Fruit fly (Drosophila melanogaster): Measurements from ENCODE around the gene mthl10.

mthl10 gene

DNA sequence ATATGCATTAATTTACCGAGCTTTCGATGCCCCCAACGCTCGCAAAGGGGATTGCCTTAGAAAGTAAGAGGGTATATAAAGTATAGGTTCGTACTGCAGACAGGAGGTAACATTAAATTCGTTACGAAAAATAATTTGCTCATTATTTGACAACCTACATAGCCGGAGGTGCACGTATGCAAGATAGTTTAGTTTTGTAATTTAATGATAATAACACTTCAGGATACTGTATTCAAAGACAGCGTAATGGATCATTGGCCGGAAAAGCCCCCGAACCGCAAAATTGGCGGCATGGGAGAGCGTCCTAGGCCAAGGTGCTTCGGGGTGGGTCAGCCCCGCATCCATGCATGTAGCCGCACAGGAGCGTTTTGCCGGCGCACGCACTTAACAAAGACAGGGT lies 30.4 kb downstream of the mthl10 start:
- TF ChIP-seq Eip75B (GFP tag; optimal IDR thresholded peaks at IDR 0.05) (no peak), Eip93F (GFP tag; optimal IDR thresholded peaks at IDR 0.05) (no peak), CG3919 (GFP tag; optimal IDR thresholded peaks at IDR 0.05) (no peak), CG6808 (GFP tag; optimal IDR thresholded peaks at IDR 0.05) (no peak), CG8119 (GFP tag; IDR thresholded peaks at IDR 0.05) (no peak), Sox15 (GFP tag; optimal IDR thresholded peaks at IDR 0.05) (no peak), Blimp-1 (GFP tag; optimal IDR thresholded peaks at IDR 0.05) (no peak), Eip78C (GFP tag) (no peak), OdsH (GFP tag; optimal IDR thresholded peaks at IDR 0.05) (no peak), Sox102F (GFP tag; optimal IDR thresholded peaks at IDR 0.05) (no peak), pdm3 (GFP tag; optimal IDR thresholded peaks at IDR 0.05) (no peak), spab (GFP tag; optimal IDR thresholded peaks at IDR 0.05) (no peak), CG7368 (GFP tag; optimal IDR thresholded peaks at IDR 0.05) (no peak), CG15336 (GFP tag; IDR thresholded peaks at IDR 0.05) (no peak)

DNA sequence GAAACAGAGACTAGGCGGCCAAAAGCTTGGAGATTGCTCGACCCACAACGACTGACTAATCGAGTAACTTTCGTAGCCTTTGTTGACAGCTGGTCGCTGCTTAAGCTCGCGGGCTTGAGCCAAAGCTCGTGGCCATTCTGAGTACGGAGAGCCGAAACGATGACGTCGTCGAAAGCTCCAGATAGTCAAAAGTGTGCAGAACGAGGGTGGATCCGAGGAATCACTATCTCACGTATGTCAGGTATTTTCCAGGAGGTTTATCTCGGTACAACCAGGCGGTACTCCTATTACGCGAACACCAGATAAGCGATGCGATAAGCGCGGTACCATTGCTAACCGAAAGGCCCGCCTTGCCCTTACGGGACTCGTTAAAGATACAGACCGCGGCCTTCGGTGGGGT lies 31.1 kb downstream of the mthl10 start:
- TF ChIP-seq svp (GFP tag), result peak; percentile 84
- TF ChIP-seq CG3032 (tag; optimal IDR thresholded peaks at IDR 0.05), result no peak
- peak; percentile 95 for TF ChIP-seq vri (GFP tag; optimal IDR thresholded peaks at IDR 0.05)

DNA sequence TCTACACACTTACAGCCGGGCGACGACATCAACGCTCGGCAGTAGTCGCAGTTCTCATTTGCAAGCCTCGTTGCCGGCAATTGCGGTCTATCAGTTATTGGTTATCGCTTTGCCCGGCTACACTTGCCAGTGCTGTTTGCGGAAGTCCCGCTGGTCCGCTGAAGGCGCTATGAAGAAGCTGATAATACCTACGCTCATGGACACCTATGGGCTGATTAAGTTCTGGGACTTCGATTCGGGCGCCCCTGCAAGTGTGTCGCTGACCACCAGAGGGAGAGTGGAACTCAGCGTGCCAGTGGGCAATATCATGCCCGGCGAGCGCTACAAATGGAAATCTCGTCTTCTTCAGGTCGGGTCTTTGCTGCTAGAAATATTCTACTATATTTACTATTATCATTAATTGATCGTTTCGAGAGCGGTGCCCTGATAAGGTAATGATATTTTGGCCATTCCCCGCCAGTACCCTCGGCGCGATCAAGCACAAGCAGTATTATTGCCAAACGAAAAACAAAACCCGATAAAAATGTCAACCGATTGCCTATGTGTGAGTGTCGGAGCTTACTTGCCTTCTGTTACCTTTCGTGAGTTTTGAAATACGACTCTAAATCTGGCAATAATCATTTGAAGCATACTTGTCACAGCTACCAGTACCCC lies 42.6 kb downstream of the mthl10 start:
- TF ChIP-seq svp (GFP tag) (peak; percentile 71), Gug (GFP tag; IDR thresholded peaks at IDR 0.05) (no peak)

DNA sequence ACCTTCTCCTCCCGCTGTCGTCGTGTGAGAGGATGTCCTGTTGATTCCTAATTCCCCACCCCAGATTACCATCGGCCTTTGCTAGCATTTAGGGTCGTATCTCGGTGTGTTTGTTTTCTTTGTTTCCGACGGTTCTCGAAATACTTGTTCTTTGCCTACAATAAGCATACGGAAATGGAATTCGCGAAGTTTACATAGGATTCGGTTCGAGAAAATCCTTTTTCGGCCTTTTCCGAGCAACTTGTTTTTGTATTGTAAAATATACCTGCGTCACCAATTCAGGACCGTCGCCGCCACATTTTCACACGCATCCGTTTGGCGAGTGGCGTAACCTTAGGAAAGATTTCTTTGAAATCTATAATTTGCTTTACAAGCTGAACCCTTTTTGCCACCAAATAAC lies 44.3 kb downstream of the mthl10 start:
- TF ChIP-seq eg (GFP tag; IDR thresholded peaks at IDR 0.05), result no peak
- TF ChIP-seq CG8632 (GFP tag; optimal IDR thresholded peaks at IDR 0.05), result no peak
- no peak for TF ChIP-seq CG32006 (GFP tag; optimal IDR thresholded peaks at IDR 0.05)
- TF ChIP-seq CG1621 (tag; optimal IDR thresholded peaks at IDR 0.05), result no peak

DNA sequence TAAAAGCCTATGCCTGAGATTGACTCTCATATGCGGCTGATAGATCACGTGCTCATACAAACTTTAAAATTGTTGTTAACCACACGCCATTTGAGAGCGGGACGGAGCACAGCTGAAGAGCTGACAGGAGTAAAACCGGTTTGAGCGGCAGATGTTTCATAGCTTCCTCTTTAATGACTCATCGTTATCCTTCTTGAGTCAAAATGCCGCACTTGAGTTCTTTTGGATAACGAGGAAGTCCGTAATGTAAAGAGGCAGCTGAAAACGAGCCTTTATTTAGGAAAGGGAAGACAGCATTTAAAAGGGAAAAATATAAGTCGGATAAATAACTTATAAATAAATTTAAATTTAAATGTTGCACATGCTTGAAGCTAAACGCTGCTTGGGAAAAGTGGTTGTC lies 45.5 kb downstream of the mthl10 start:
- TF ChIP-seq CG7368 (GFP tag; optimal IDR thresholded peaks at IDR 0.05) (no peak), ss (GFP tag; optimal IDR thresholded peaks at IDR 0.05) (peak in 1 of 2 experiments; percentile 6), CG34406 (GFP tag; optimal IDR thresholded peaks at IDR 0.05) (no peak)

DNA sequence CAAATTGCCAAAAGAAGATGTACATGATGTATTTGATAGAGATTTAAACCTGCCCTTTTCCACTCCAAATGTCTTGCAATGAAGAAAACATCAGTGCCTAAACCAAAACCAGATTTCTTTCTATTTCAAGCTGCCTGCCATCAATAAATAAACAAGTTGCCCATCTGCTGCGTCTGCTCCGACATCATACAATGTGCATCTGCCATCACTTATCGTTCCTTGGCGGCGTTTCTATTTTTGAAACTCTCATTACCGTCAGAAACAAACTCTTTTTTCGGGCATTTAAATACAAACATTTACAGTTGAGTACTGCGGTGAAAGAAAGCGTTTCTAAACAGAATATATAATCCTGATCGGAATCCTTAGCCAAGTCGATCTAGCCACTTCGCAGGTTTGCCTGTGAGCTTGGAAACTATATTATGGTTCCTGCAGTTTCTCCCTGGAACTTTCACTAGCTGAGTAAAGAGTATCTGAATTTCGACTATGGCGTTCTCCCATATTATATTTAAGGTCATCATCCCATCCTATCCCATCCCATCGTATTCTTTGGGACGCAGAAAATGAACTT lies 47.8 kb downstream of the mthl10 start:
- no peak for TF ChIP-seq CG10669 (GFP tag; optimal IDR thresholded peaks at IDR 0.05)
- TF ChIP-seq CG7368 (GFP tag; optimal IDR thresholded peaks at IDR 0.05), result no peak
- no peak for TF ChIP-seq CG11762 (GFP tag; optimal IDR thresholded peaks at IDR 0.05; ENCODE audit: insufficient read depth)
- TF ChIP-seq eg (GFP tag; IDR thresholded peaks at IDR 0.05), result no peak
- no peak for TF ChIP-seq Eip75B (GFP tag; optimal IDR thresholded peaks at IDR 0.05)
- no peak for TF ChIP-seq OdsH (GFP tag; optimal IDR thresholded peaks at IDR 0.05)
- TF ChIP-seq Sox102F (GFP tag; optimal IDR thresholded peaks at IDR 0.05), result no peak
- TF ChIP-seq CG11294 (GFP tag; IDR thresholded peaks at IDR 0.05), result no peak
- TF ChIP-seq Smox (GFP tag; optimal IDR thresholded peaks at IDR 0.05), result no peak
- TF ChIP-seq dsx (GFP tag; optimal IDR thresholded peaks at IDR 0.05; ENCODE audit: poor library complexity, severe bottlenecking), result no peak
- peak; percentile 24 for TF ChIP-seq CG3919 (GFP tag; optimal IDR thresholded peaks at IDR 0.05)
- TF ChIP-seq esn (GFP tag; optimal IDR thresholded peaks at IDR 0.05), result no peak
- TF ChIP-seq CG34406 (GFP tag; optimal IDR thresholded peaks at IDR 0.05), result no peak
- TF ChIP-seq cyc (GFP tag; optimal IDR thresholded peaks at IDR 0.05), result no peak
- peak; percentile 17 for TF ChIP-seq CG6808 (GFP tag; optimal IDR thresholded peaks at IDR 0.05)
- TF ChIP-seq topi (GFP tag; optimal IDR thresholded peaks at IDR 0.05), result no peak
- TF ChIP-seq CG6276 (GFP tag; optimal IDR thresholded peaks at IDR 0.05), result no peak
- TF ChIP-seq achi (GFP tag; optimal IDR thresholded peaks at IDR 0.05), result no peak
- no peak for TF ChIP-seq Gug (GFP tag; IDR thresholded peaks at IDR 0.05)
- no peak for TF ChIP-seq Eip93F (GFP tag; optimal IDR thresholded peaks at IDR 0.05)
- TF ChIP-seq lz (GFP tag; optimal IDR thresholded peaks at IDR 0.05), result no peak
- TF ChIP-seq salr (GFP tag; optimal IDR thresholded peaks at IDR 0.05), result no peak
- TF ChIP-seq CG3032 (tag; optimal IDR thresholded peaks at IDR 0.05), result no peak
- TF ChIP-seq CG8119 (GFP tag; IDR thresholded peaks at IDR 0.05), result no peak
- TF ChIP-seq Hr39 (GFP tag; optimal IDR thresholded peaks at IDR 0.05), result no peak
- peak; percentile 14 for TF ChIP-seq CG32006 (GFP tag; optimal IDR thresholded peaks at IDR 0.05)
- peak; percentile 4 for TF ChIP-seq CG10631 (GFP tag; optimal IDR thresholded peaks at IDR 0.05)
- TF ChIP-seq CG8319 (GFP tag; optimal IDR thresholded peaks at IDR 0.05), result no peak
- TF ChIP-seq spab (GFP tag; optimal IDR thresholded peaks at IDR 0.05), result no peak
